Worm (Caenorhabditis elegans) whole organism, L4 larva: ENCODE data around the gene abcf-3.

ENCODE experiments used
- ama-1 ChIP-seq: fragments of 150-350 bp; optimal IDR thresholded peaks from 2 replicates; lab custom pipeline; 2014; ENCODE audit warnings: inconsistent platforms, mixed read lengths
- dmd-8 ChIP-seq: fragments of 200-800 bp; sonication (Bioruptor generic); IDR thresholded peaks from 2 replicates; pipeline ENCODE4 v1.3.6; 2022; ENCODE audit warnings: missing genetic modification characterization, missing compliant biosample characterization
- dpl-1 ChIP-seq: fragments of 150-350 bp; optimal IDR thresholded peaks from 2 replicates; lab custom pipeline; 2014; ENCODE audit warnings: missing biosample characterization, missing genetic modification reagents, missing genetic modification characterization
- jun-1 ChIP-seq: fragments of 150-350 bp; optimal IDR thresholded peaks from 2 replicates; lab custom pipeline; 2014; ENCODE audit warnings: missing biosample characterization, missing genetic modification reagents, missing genetic modification characterization
- lin-13 ChIP-seq: fragments of 150-350 bp; optimal IDR thresholded peaks from 2 replicates; lab custom pipeline; 2014; ENCODE audit warnings: missing biosample characterization, missing genetic modification reagents, missing genetic modification characterization
- lin-29 ChIP-seq: fragments of 200-800 bp; sonication (Bioruptor generic); IDR thresholded peaks from 2 replicates; pipeline ENCODE4 v1.3.6; 2022; ENCODE audit warnings: missing genetic modification reagents, missing genetic modification characterization, missing compliant biosample characterization
- lir-3 ChIP-seq: sonication (generic microtip); optimal IDR thresholded peaks from 2 replicates; lab custom pipeline; 2016; ENCODE audit warnings: mild to moderate bottlenecking, missing genetic modification characterization, missing compliant biosample characterization
- nhr-6 ChIP-seq: fragments of 150-350 bp; optimal IDR thresholded peaks from 2 replicates; lab custom pipeline; 2014; ENCODE audit warnings: missing biosample characterization, missing genetic modification characterization
- pha-4 ChIP-seq, 2 experiments: fragments of 150-350 bp in 1 of 2; fragments of 200-800 bp in 1 of 2; sonication (Bioruptor generic) in 1 of 2; IDR thresholded peaks in 1 of 2; optimal IDR thresholded peaks in 1 of 2; 2 replicates each; pipeline versions ENCODE4 v1.3.6 to Lab custom; 2014 to 2022; ENCODE audit warnings: missing genetic modification characterization in 2 of 2, missing genetic modification reagents in 2 of 2, missing biosample characterization in 1 of 2, missing compliant biosample characterization in 1 of 2
- snpc-4 ChIP-seq: fragments of 150-350 bp; optimal IDR thresholded peaks from 2 replicates; lab custom pipeline; 2014; ENCODE audit warnings: missing biosample characterization, missing genetic modification characterization
- zfp-2 ChIP-seq: sonication (generic microtip); optimal IDR thresholded peaks from 2 replicates; lab custom pipeline; 2016; ENCODE audit warnings: mild to moderate bottlenecking, missing genetic modification characterization, missing compliant biosample characterization

DNA sequence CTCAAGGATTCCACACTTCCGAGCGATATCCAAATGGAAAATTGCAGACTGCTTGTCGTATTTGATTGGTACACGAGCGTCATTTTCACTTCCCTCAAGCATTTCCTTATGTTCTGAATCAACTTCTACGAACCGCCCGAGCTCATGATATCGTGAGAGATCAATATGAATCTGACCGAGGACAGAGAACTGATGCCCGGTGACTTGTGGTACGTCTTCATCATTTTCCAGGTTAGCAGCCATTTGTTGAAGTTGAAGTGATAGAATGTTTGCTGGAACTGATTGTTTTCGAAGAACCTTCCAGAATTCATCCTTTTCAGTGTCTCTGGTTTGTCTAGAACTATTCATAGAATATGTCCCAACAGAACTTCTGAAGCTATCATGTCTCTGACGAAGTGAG is 6.6 kb upstream of the abcf-3 start:
- TF ChIP-seq lir-3 (tag; lab: Kevin White, UChicago) (no peak), snpc-4 (tag; lab: Kevin White, UChicago) (no peak), nhr-6 (tag; lab: Kevin White, UChicago) (no peak), jun-1 (tag; lab: Kevin White, UChicago) (no peak), dpl-1 (GFP tag; lab: Kevin White, UChicago) (no peak), zfp-2 (no peak), dmd-8 (GFP tag; lab: Robert Waterston, UW) (no peak), pha-4 (GFP tag; IDR thresholded peaks at IDR 0.05; lab: Robert Waterston, UW) (no peak), pha-4 (tag; optimal IDR thresholded peaks at IDR 0.05; lab: Kevin White, UChicago) (no peak), ama-1 (lab: Kevin White, UChicago) (no peak), lin-13 (GFP tag; lab: Kevin White, UChicago) (no peak), lin-29 (GFP tag; lab: Robert Waterston, UW) (no peak)
